Worm (Caenorhabditis elegans) whole organism, L3 larva: ENCODE data around the gene H03G16.6.

Experiments
- R02D3.7 ChIP-seq: fragments of 150-350 bp; optimal IDR thresholded peaks from 2 replicates; lab custom pipeline; 2014; ENCODE audit warnings: missing biosample characterization, missing genetic modification characterization
- aly-2 ChIP-seq: fragments of 150-350 bp; optimal IDR thresholded peaks from 2 replicates; lab custom pipeline; 2014; ENCODE audit warnings: missing biosample characterization, missing genetic modification characterization
- ama-1 ChIP-seq: fragments of 150-350 bp; optimal IDR thresholded peaks from 2 replicates; lab custom pipeline; 2018
- ceh-16 ChIP-seq: sonication (generic microtip); optimal IDR thresholded peaks from 2 replicates; lab custom pipeline; 2017; ENCODE audit warnings: missing biosample characterization, missing genetic modification characterization
- ceh-28 ChIP-seq: fragments of 150-350 bp; optimal IDR thresholded peaks from 2 replicates; lab custom pipeline; 2014; ENCODE audit warnings: missing biosample characterization, missing genetic modification reagents, missing genetic modification characterization
- ceh-82 ChIP-seq: fragments of 150-350 bp; optimal IDR thresholded peaks from 2 replicates; lab custom pipeline; 2014; ENCODE audit warnings: missing biosample characterization, missing genetic modification characterization
- ceh-9 ChIP-seq: sonication (generic microtip); optimal IDR thresholded peaks from 2 replicates; lab custom pipeline; 2018; ENCODE audit warnings: missing biosample characterization, missing genetic modification characterization
- daf-12 ChIP-seq: fragments of 150-350 bp; optimal IDR thresholded peaks from 2 replicates; lab custom pipeline; 2014; ENCODE audit warnings: missing biosample characterization, missing genetic modification reagents, missing genetic modification characterization
- egl-27 ChIP-seq: sonication (generic microtip); optimal IDR thresholded peaks from 4 replicates; lab custom pipeline; 2017; ENCODE audit warnings: missing biosample characterization, missing genetic modification reagents, missing genetic modification characterization
- egl-5 ChIP-seq: fragments of 150-350 bp; optimal IDR thresholded peaks from 2 replicates; lab custom pipeline; 2017; ENCODE audit warnings: missing biosample characterization, missing genetic modification reagents, missing genetic modification characterization, inconsistent platforms
- elt-1 ChIP-seq: fragments of 150-350 bp; optimal IDR thresholded peaks from 2 replicates; lab custom pipeline; 2014; ENCODE audit warnings: missing biosample characterization, missing genetic modification characterization
- elt-2 ChIP-seq: sonication (generic microtip); optimal IDR thresholded peaks from 2 replicates; lab custom pipeline; 2016; ENCODE audit warnings: missing genetic modification reagents, mild to moderate bottlenecking, missing genetic modification characterization, missing compliant biosample characterization
- elt-3 ChIP-seq, 3 experiments: fragments of 150-350 bp in 1 of 3; sonication (generic microtip) in 2 of 3; optimal IDR thresholded peaks; 2 replicates in 2 of 3; 4 replicates in 1 of 3; lab custom pipeline; 2014 to 2017; ENCODE audit warnings: missing biosample characterization in 3 of 3, missing genetic modification characterization in 3 of 3
- eor-1 ChIP-seq, 2 experiments: fragments of 150-350 bp; optimal IDR thresholded peaks; 2 replicates each; lab custom pipeline; 2014 to 2018; ENCODE audit warnings: missing biosample characterization in 2 of 2, missing genetic modification characterization in 2 of 2
- fkh-10 ChIP-seq: sonication (generic microtip); optimal IDR thresholded peaks from 2 replicates; lab custom pipeline; 2017; ENCODE audit warnings: missing biosample characterization, missing genetic modification reagents, missing genetic modification characterization
- fkh-2 ChIP-seq: fragments of 150-350 bp; optimal IDR thresholded peaks from 2 replicates; lab custom pipeline; 2014; ENCODE audit warnings: missing biosample characterization, missing genetic modification reagents, missing genetic modification characterization
- fos-1 ChIP-seq: fragments of 150-350 bp; optimal IDR thresholded peaks from 2 replicates; lab custom pipeline; 2014; ENCODE audit warnings: missing biosample characterization, missing genetic modification characterization
- lin-39 ChIP-seq: fragments of 150-350 bp; optimal IDR thresholded peaks from 2 replicates; lab custom pipeline; 2018; ENCODE audit warnings: missing biosample characterization, missing genetic modification reagents, missing genetic modification characterization
- mdl-1 ChIP-seq: fragments of 150-350 bp; optimal IDR thresholded peaks from 2 replicates; lab custom pipeline; 2014; ENCODE audit warnings: missing biosample characterization, missing genetic modification characterization
- mml-1 ChIP-seq: fragments of 150-350 bp; sonication (generic microtip); optimal IDR thresholded peaks from 3 replicates; lab custom pipeline; 2014; ENCODE audit warnings: missing biosample characterization, missing genetic modification characterization
- nfya-1 ChIP-seq: sonication (generic microtip); optimal IDR thresholded peaks from 2 replicates; lab custom pipeline; 2017; ENCODE audit warnings: missing genetic modification characterization, mild to moderate bottlenecking, missing compliant biosample characterization, antibody characterized with exemption, moderate library complexity; ENCODE audit not compliant: insufficient read depth
- nhr-11 ChIP-seq: fragments of 150-350 bp; optimal IDR thresholded peaks from 2 replicates; lab custom pipeline; 2014; ENCODE audit warnings: missing biosample characterization, missing genetic modification characterization
- nhr-23 ChIP-seq: fragments of 150-350 bp; optimal IDR thresholded peaks from 2 replicates; lab custom pipeline; 2014; ENCODE audit warnings: missing biosample characterization, missing genetic modification reagents, missing genetic modification characterization
- nhr-237 ChIP-seq: fragments of 150-350 bp; optimal IDR thresholded peaks from 2 replicates; lab custom pipeline; 2014; ENCODE audit warnings: missing biosample characterization, missing genetic modification characterization
- nhr-25 ChIP-seq: sonication (generic microtip); optimal IDR thresholded peaks from 2 replicates; lab custom pipeline; 2017; ENCODE audit warnings: missing biosample characterization, missing genetic modification characterization
- nhr-28 ChIP-seq: fragments of 150-350 bp; optimal IDR thresholded peaks from 2 replicates; lab custom pipeline; 2014; ENCODE audit warnings: missing biosample characterization, missing genetic modification characterization
- nhr-76 ChIP-seq: fragments of 150-350 bp; sonication (generic microtip); optimal IDR thresholded peaks from 5 replicates; lab custom pipeline; 2014; ENCODE audit warnings: missing biosample characterization, missing genetic modification characterization
- nhr-77 ChIP-seq: fragments of 150-350 bp; optimal IDR thresholded peaks from 2 replicates; lab custom pipeline; 2014; ENCODE audit warnings: missing biosample characterization, missing genetic modification characterization
- pha-4 ChIP-seq: fragments of 150-350 bp; optimal IDR thresholded peaks from 2 replicates; lab custom pipeline; 2014; ENCODE audit warnings: missing biosample characterization, missing genetic modification reagents, missing genetic modification characterization
- skn-1 ChIP-seq: fragments of 150-350 bp; optimal IDR thresholded peaks from 2 replicates; lab custom pipeline; 2014; ENCODE audit warnings: missing biosample characterization, missing genetic modification characterization
- snpc-4 ChIP-seq: fragments of 150-350 bp; optimal IDR thresholded peaks from 2 replicates; lab custom pipeline; 2014; ENCODE audit warnings: missing biosample characterization, missing genetic modification characterization
- unc-39 ChIP-seq: sonication (generic microtip); optimal IDR thresholded peaks from 4 replicates; lab custom pipeline; 2017; ENCODE audit warnings: missing biosample characterization, missing genetic modification characterization
- unc-62 ChIP-seq: fragments of 150-350 bp; sonication (generic microtip); optimal IDR thresholded peaks from 4 replicates; lab custom pipeline; 2014; ENCODE audit warnings: missing biosample characterization, missing genetic modification reagents, missing genetic modification characterization
- zag-1 ChIP-seq: fragments of 150-350 bp; optimal IDR thresholded peaks from 2 replicates; lab custom pipeline; 2014; ENCODE audit warnings: missing biosample characterization, missing genetic modification characterization
- ztf-11 ChIP-seq: fragments of 150-350 bp; optimal IDR thresholded peaks from 2 replicates; lab custom pipeline; 2014; ENCODE audit warnings: missing biosample characterization, missing genetic modification characterization
- ztf-4 ChIP-seq: fragments of 150-350 bp; optimal IDR thresholded peaks from 2 replicates; lab custom pipeline; 2014; ENCODE audit warnings: missing biosample characterization, missing genetic modification characterization

H03G16.6 gene

ce11 chrX:15050006-15050405, 2.5 kb upstream of the H03G16.6 start:
- TF ChIP-seq skn-1 (tag; lab: Kevin White, UChicago) (no peak), mml-1 (tag; lab: Kevin White, UChicago) (no peak), elt-2 (tag; lab: Kevin White, UChicago) (peak; percentile 4), pha-4 (tag; lab: Kevin White, UChicago) (peak; percentile 58), snpc-4 (tag; lab: Kevin White, UChicago) (no peak)

DNA sequence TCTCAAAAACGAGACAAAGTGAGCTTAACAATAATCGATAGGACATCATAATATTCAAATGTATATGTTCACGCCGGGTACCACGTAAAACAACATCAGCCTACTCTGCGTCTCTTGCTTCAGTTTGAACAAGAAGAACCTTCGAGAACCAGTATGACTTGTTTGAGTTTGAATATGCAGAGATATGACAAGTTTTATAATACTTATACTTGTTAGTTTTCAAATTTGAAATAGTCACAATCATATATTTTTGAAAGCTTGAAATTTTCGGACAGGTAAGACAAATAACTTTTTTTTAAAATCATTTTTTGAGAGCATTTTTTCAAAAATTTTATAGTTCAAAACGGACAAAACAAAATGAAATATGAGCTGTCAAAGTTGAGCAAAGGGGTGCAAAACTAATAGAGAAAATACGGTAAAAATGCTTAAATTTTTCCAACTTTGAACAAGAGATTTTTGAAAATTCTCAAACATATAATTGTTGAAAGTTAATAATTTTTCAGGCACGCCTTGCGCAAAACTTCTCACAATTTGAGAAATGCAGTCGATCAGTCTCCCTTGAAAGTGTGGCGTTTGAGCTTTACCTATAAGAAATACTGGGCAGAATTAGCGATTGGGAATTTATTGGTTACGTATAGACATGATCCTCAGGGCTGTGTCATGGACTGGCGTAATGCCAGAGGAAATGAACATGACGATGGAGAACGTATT, 893 bp downstream of the H03G16.6 start, which contains the start of gene H03G16.1:
Gene H03G16.1 (plus strand): TSS at position 661 of the 711 bp plus-strand sequence.
- TF ChIP-seq ama-1 (lab: Kevin White, UChicago) (no peak), fos-1 (tag; lab: Kevin White, UChicago) (no peak), pha-4 (tag; lab: Kevin White, UChicago) (no peak), mdl-1 (no peak), daf-12 (tag; lab: Kevin White, UChicago) (no peak), ceh-28 (tag; lab: Kevin White, UChicago) (no peak), unc-62 (GFP tag; lab: Kevin White, UChicago) (no peak), fkh-2 (tag; lab: Kevin White, UChicago) (no peak), ztf-11 (tag; lab: Kevin White, UChicago) (no peak), ztf-4 (tag; lab: Kevin White, UChicago) (no peak), ceh-82 (tag; lab: Kevin White, UChicago) (no peak)

- TF ChIP-seq nhr-77 (no peak), ceh-16 (no peak), nhr-237 (no peak), ceh-82 (tag; lab: Kevin White, UChicago) (no peak), egl-27 (tag; lab: Kevin White, UChicago) (no peak), nhr-11 (tag; lab: Kevin White, UChicago) (no peak), ztf-4 (tag; lab: Kevin White, UChicago) (no peak), mml-1 (tag; lab: Kevin White, UChicago) (no peak), ceh-9 (tag; lab: Kevin White, UChicago) (no peak), egl-5 (no peak), unc-39 (tag; lab: Kevin White, UChicago) (no peak), nhr-25 (tag; lab: Kevin White, UChicago) (no peak), mdl-1 (no peak), pha-4 (tag; lab: Kevin White, UChicago) (no peak), zag-1 (tag; lab: Kevin White, UChicago) (no peak)
Observed at ce11 chrX:15055914-15056313, 3.4 kb downstream of the H03G16.6 start, which contains the start of gene H03G16.7. H03G16.7 (minus strand) TSS chrX:15056014.

- TF ChIP-seq ceh-9 (tag; lab: Kevin White, UChicago) (no peak), fos-1 (tag; lab: Kevin White, UChicago) (no peak), aly-2 (no peak), nhr-28 (no peak), R02D3.7 (tag; lab: Kevin White, UChicago) (no peak), elt-2 (tag; lab: Kevin White, UChicago) (no peak), ztf-4 (tag; lab: Kevin White, UChicago) (no peak), skn-1 (tag; lab: Kevin White, UChicago) (no peak), fkh-10 (GFP tag; lab: Kevin White, UChicago) (no peak), pha-4 (tag; lab: Kevin White, UChicago) (no peak), ztf-11 (tag; lab: Kevin White, UChicago) (no peak), nhr-25 (tag; lab: Kevin White, UChicago) (no peak), unc-39 (tag; lab: Kevin White, UChicago) (no peak)
Observed at ce11 chrX:15056737-15057136, 4.3 kb downstream of the H03G16.6 start, which contains the start of gene H03G16.5. H03G16.5 (minus strand) TSS chrX:15056837.

DNA sequence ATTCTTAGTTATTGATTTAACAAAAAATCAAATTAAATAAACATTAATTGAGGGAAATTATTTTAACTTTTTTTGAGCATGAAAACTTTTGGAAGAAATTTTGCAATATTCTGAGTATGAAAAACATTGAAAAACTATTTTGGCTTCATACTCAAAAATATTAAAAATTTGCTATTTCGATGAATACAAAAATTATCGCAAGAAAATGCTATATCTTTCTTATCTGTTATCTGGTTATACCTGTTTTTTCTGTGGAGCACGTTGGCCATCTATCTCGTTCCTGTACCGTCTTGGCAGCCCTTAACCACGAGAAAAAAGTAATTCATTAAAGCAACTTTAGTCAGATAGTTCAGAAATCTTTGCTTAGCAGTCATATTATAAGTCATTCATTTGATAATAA, 5.4 kb downstream of the H03G16.6 start:
- no peak for TF ChIP-seq R02D3.7 (tag; lab: Kevin White, UChicago)
- TF ChIP-seq snpc-4 (tag; lab: Kevin White, UChicago) = no peak
- TF ChIP-seq lin-39 (tag; lab: Kevin White, UChicago) = no peak
- TF ChIP-seq nhr-23 (tag; lab: Kevin White, UChicago) = no peak
- TF ChIP-seq mdl-1 = no peak
- no peak for TF ChIP-seq aly-2
- TF ChIP-seq elt-1 (tag; lab: Kevin White, UChicago) = no peak
- TF ChIP-seq nhr-28 = no peak
- TF ChIP-seq zag-1 (tag; lab: Kevin White, UChicago) = no peak
- no peak for TF ChIP-seq nfya-1 (tag; lab: Kevin White, UChicago)
- no peak for TF ChIP-seq elt-3 (tag; optimal IDR thresholded peaks at IDR 0.05; lab: Kevin White, UChicago)
- TF ChIP-seq ztf-4 (tag; lab: Kevin White, UChicago) = no peak
- TF ChIP-seq fkh-2 (tag; lab: Kevin White, UChicago) = no peak
- no peak for TF ChIP-seq nhr-25 (tag; lab: Kevin White, UChicago)
- no peak for TF ChIP-seq nhr-11 (tag; lab: Kevin White, UChicago)
- no peak for TF ChIP-seq fos-1 (tag; lab: Kevin White, UChicago)
- no peak for TF ChIP-seq eor-1 (tag; optimal IDR thresholded peaks at IDR 0.05; lab: Kevin White, UChicago)
- no peak for TF ChIP-seq egl-27 (tag; lab: Kevin White, UChicago)
- no peak for TF ChIP-seq nhr-76 (tag; lab: Kevin White, UChicago)
- TF ChIP-seq pha-4 (tag; lab: Kevin White, UChicago) = no peak
